Worm (Caenorhabditis elegans): ENCODE data around the gene F34H10.3.

Gene F34H10.3

DNA sequence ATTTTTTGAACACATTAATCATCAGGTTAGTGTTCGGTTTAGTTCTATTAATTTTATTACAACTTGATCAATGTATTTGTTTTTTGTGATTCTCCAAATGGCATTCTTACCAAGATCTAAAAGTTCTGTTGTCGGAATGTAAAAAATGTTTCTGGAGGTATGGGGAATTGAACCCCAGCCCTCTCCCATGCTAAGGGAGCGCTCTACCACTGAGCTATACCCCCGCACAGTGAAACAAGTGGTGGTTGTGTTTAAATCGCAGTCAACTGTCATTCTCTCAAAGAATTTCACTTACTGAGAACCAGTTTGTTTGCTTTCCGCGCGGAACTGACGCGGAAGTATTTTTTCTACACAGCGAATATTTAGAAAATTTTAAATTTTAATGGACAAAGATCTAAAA is 2.9 kb upstream of the F34H10.3 start (continued):
- no peak for TF ChIP-seq F55B11.4 (tag; optimal IDR thresholded peaks at IDR 0.05; ENCODE audit: borderline replicate concordance, insufficient read depth)
- TF ChIP-seq let-526 (GFP tag; IDR thresholded peaks at IDR 0.05), result no peak
- TF ChIP-seq F57A8.1 (GFP tag; optimal IDR thresholded peaks at IDR 0.05), result peak; percentile 60
- no peak for TF ChIP-seq egl-18 (GFP tag; IDR thresholded peaks at IDR 0.05)
- TF ChIP-seq fkh-3 (tag; optimal IDR thresholded peaks at IDR 0.05), result no peak
- TF ChIP-seq lir-1 (GFP tag; conservative IDR thresholded peaks at IDR 0.05), result 0 out of 2 replicates have a peak, but pooled peaks have one; percentile 21
- no peak for TF ChIP-seq tbx-9 (tag; optimal IDR thresholded peaks at IDR 0.05; ENCODE audit: borderline replicate concordance)
- no peak; the same call in 1 of the 2 replicates for TF ChIP-seq hsf-1 (GFP tag; IDR thresholded peaks at IDR 0.05)
- peak; percentile 71 for TF ChIP-seq ZK185.1 (tag; optimal IDR thresholded peaks at IDR 0.05; ENCODE audit: poor library complexity, severe bottlenecking)
- no peak for TF ChIP-seq ceh-91 (GFP tag; IDR thresholded peaks at IDR 0.05)
- no peak for TF ChIP-seq efl-1 (GFP tag; optimal IDR thresholded peaks at IDR 0.05)
- no peak for TF ChIP-seq repo-1 (tag; optimal IDR thresholded peaks at IDR 0.05)
- peak; percentile 48 for TF ChIP-seq ztf-26 (tag; optimal IDR thresholded peaks at IDR 0.05)
- peak; percentile 66 for TF ChIP-seq ztf-18 (tag; optimal IDR thresholded peaks at IDR 0.05)
- peak; percentile 61; the same call in 1 of the 2 replicates for TF ChIP-seq B0019.2 (GFP tag; conservative IDR thresholded peaks at IDR 0.05)
- TF ChIP-seq ets-4 (GFP tag; optimal IDR thresholded peaks at IDR 0.05), result peak; percentile 11
- TF ChIP-seq lag-1 (GFP tag; IDR thresholded peaks at IDR 0.05), result no peak
- peak; percentile 83; the same call in 1 of the 2 replicates for TF ChIP-seq ztf-25 (GFP tag; IDR thresholded peaks at IDR 0.05)
- peak; percentile 78 for TF ChIP-seq T26A5.8 (tag; optimal IDR thresholded peaks at IDR 0.05)
- TF ChIP-seq mxl-1 (tag; optimal IDR thresholded peaks at IDR 0.05), result peak; percentile 84
- TF ChIP-seq cebp-1 (GFP tag; IDR thresholded peaks at IDR 0.05), result no peak
- TF ChIP-seq cebp-1 (tag; optimal IDR thresholded peaks at IDR 0.05), result peak; percentile 59
- no peak; the same call in 1 of the 2 replicates for TF ChIP-seq madf-6 (GFP tag; IDR thresholded peaks at IDR 0.05)
- peak; percentile 86 for TF ChIP-seq snpc-1.3 (tag; optimal IDR thresholded peaks at IDR 0.05; ENCODE audit: insufficient read depth)
- TF ChIP-seq nfya-1 (tag; optimal IDR thresholded peaks at IDR 0.05; ENCODE audit: borderline replicate concordance, insufficient read depth), result no peak
- TF ChIP-seq egrh-3 (GFP tag; IDR thresholded peaks at IDR 0.05), result peak; percentile 36; the same call in 1 of the 2 replicates
- TF ChIP-seq F33H1.4 (GFP tag; IDR thresholded peaks at IDR 0.05), result no peak
- peak; percentile 65 for TF ChIP-seq athp-1 (tag; optimal IDR thresholded peaks at IDR 0.05)
- no peak for TF ChIP-seq F22D6.2 (tag; optimal IDR thresholded peaks at IDR 0.05)
- no peak for TF ChIP-seq nfya-2 (GFP tag; IDR thresholded peaks at IDR 0.05)
- TF ChIP-seq hlh-12 (tag; optimal IDR thresholded peaks at IDR 0.05), result peak; percentile 72
- TF ChIP-seq lsl-1 (GFP tag; optimal IDR thresholded peaks at IDR 0.05), result no peak
- peak; percentile 14 to 57 for TF ChIP-seq let-607 (tag; optimal IDR thresholded peaks at IDR 0.05)
- peak; percentile 61 for TF ChIP-seq ceh-100 (GFP tag; IDR thresholded peaks at IDR 0.05)
- TF ChIP-seq pha-4 (tag; optimal IDR thresholded peaks at IDR 0.05), result no peak
- no peak for TF ChIP-seq tlf-1 (GFP tag; optimal IDR thresholded peaks at IDR 0.05)
- peak; percentile 40; the same call in 1 of the 2 replicates for TF ChIP-seq mcd-1 (GFP tag; IDR thresholded peaks at IDR 0.05)
- TF ChIP-seq T07F8.4 (tag; optimal IDR thresholded peaks at IDR 0.05), result peak; percentile 76
- peak; percentile 68 for TF ChIP-seq hrde-1 (tag; optimal IDR thresholded peaks at IDR 0.05; ENCODE audit: borderline replicate concordance)
- TF ChIP-seq tbp1 (GFP tag; optimal IDR thresholded peaks at IDR 0.05), result peak; percentile 95
- no peak for TF ChIP-seq xnd-1 (tag; optimal IDR thresholded peaks at IDR 0.05)
- no peak for TF ChIP-seq K11D2.4 (GFP tag; IDR thresholded peaks at IDR 0.05)
- no peak for TF ChIP-seq F37B4.10 (GFP tag; IDR thresholded peaks at IDR 0.05)
- TF ChIP-seq nhr-27 (tag; optimal IDR thresholded peaks at IDR 0.05), result peak; percentile 81
- peak; percentile 75; the same call in 1 of the 2 replicates for TF ChIP-seq C17E4.6 (GFP tag; IDR thresholded peaks at IDR 0.05)
- peak; percentile 69 for TF ChIP-seq zim-3 (tag; optimal IDR thresholded peaks at IDR 0.05)
- TF ChIP-seq ztf-28 (GFP tag; IDR thresholded peaks at IDR 0.05), result no peak
- peak; percentile 11 for TF ChIP-seq ccch-3 (GFP tag; optimal IDR thresholded peaks at IDR 0.05)

Measured in whole organism, young adult.